Fruit fly (Drosophila melanogaster) whole organism, adult: Measurements from ENCODE around the gene PIG-H.

Experiments
- CG7101 ChIP-seq: fragments of 200-800 bp; sonication (Bioruptor generic); optimal IDR thresholded peaks from 2 replicates; lab custom pipeline; 2018; ENCODE audit warnings: missing biosample characterization, mild to moderate bottlenecking, missing genetic modification characterization, moderate library complexity
- Mnt ChIP-seq: fragments of 200-800 bp; sonication (Bioruptor generic); optimal IDR thresholded peaks from 2 replicates; lab custom pipeline; 2016; ENCODE audit warnings: missing biosample characterization, mild to moderate bottlenecking, missing genetic modification characterization
- cnc ChIP-seq, 2 experiments: fragments of >200 bp; optimal IDR thresholded peaks; 2 replicates each; lab custom pipeline; 2017
- kay ChIP-seq: fragments of 200-800 bp; sonication (Bioruptor generic); peaks from one replicate; lab custom pipeline; 2016; ENCODE audit warnings: missing biosample characterization, missing genetic modification characterization, borderline replicate concordance
- pad ChIP-seq: fragments of 200-800 bp; sonication (Bioruptor generic); optimal IDR thresholded peaks from 3 replicates; lab custom pipeline; 2017; ENCODE audit warnings: missing biosample characterization, missing genetic modification characterization, mild to moderate bottlenecking, moderate library complexity, missing genetic modification reagents

dm6 chr3R:7993506-7993905 lies 6.1 kb upstream of the PIG-H start:
- no peak for TF ChIP-seq kay
- TF ChIP-seq Mnt = no peak
- TF ChIP-seq cnc (optimal IDR thresholded peaks at IDR 0.05; lab: Kevin White, UChicago) = no peak
- no peak for TF ChIP-seq CG7101 (tag; lab: Kevin White, UChicago)
- no peak for TF ChIP-seq pad (GFP tag; lab: Kevin White, UChicago)
